Fruit fly (Drosophila melanogaster) whole organism, embryonic: ENCODE data around the gene Mpcp2.

Experiments
- ATbp ChIP-seq: fragments of 200-800 bp; sonication (Bioruptor generic); optimal IDR thresholded peaks from 2 replicates; lab custom pipeline; 2017; ENCODE audit warnings: missing biosample characterization, mild to moderate bottlenecking, missing genetic modification characterization, missing genetic modification reagents
- Atf-2 ChIP-seq: fragments of 200-800 bp; sonication (Bioruptor generic); optimal IDR thresholded peaks from 2 replicates; lab custom pipeline; 2016; ENCODE audit warnings: missing biosample characterization, missing genetic modification characterization
- Atf6 ChIP-seq: fragments of 200-800 bp; sonication (Bioruptor generic); IDR thresholded peaks from 2 replicates; pipeline ENCODE4 v1.3.6; 2022; ENCODE audit warnings: missing biosample characterization, missing genetic modification characterization
- B-H2 ChIP-seq: fragments of 200-800 bp; sonication (Bioruptor generic); optimal IDR thresholded peaks from 2 replicates; lab custom pipeline; 2018; ENCODE audit warnings: missing biosample characterization, mild to moderate bottlenecking, missing genetic modification characterization
- CG10565 ChIP-seq: fragments of 200-800 bp; sonication (Bioruptor generic); optimal IDR thresholded peaks from 3 replicates; lab custom pipeline; 2016; ENCODE audit warnings: missing biosample characterization, mild to moderate bottlenecking, missing genetic modification characterization
- CG12744 ChIP-seq: fragments of 200-800 bp; sonication (Bioruptor generic); optimal IDR thresholded peaks from 2 replicates; lab custom pipeline; 2016; ENCODE audit warnings: missing biosample characterization, missing genetic modification characterization
- CG12942 ChIP-seq: fragments of 200-800 bp; sonication (Bioruptor generic); optimal IDR thresholded peaks from 3 replicates; lab custom pipeline; 2016; ENCODE audit warnings: missing biosample characterization, missing genetic modification characterization
- CG13123 ChIP-seq: fragments of 200-800 bp; sonication (Bioruptor generic); optimal IDR thresholded peaks from 2 replicates; lab custom pipeline; 2016; ENCODE audit warnings: missing biosample characterization, missing genetic modification characterization
- CG13894 ChIP-seq: fragments of 200-800 bp; sonication (Bioruptor generic); optimal IDR thresholded peaks from 3 replicates; lab custom pipeline; 2018; ENCODE audit warnings: missing biosample characterization, mild to moderate bottlenecking, missing genetic modification characterization, moderate library complexity
- CG15514 ChIP-seq: fragments of 200-800 bp; sonication (Bioruptor generic); optimal IDR thresholded peaks from 3 replicates; lab custom pipeline; 2017; ENCODE audit warnings: missing biosample characterization, missing genetic modification characterization, mild to moderate bottlenecking, moderate library complexity, missing genetic modification reagents
- CG2875 ChIP-seq: fragments of 200-800 bp; sonication (Bioruptor generic); optimal IDR thresholded peaks from 2 replicates; lab custom pipeline; 2017; ENCODE audit warnings: missing biosample characterization, mild to moderate bottlenecking, missing genetic modification characterization, missing genetic modification reagents
- CG31365 ChIP-seq: fragments of 200-800 bp; sonication (Bioruptor generic); optimal IDR thresholded peaks from 2 replicates; lab custom pipeline; 2018; ENCODE audit warnings: missing biosample characterization, mild to moderate bottlenecking, missing genetic modification characterization
- CG3163 ChIP-seq: fragments of 200-800 bp; sonication (Bioruptor generic); optimal IDR thresholded peaks from 3 replicates; lab custom pipeline; 2016; ENCODE audit warnings: missing biosample characterization, missing genetic modification characterization
- CG32767 ChIP-seq: fragments of 200-800 bp; sonication (Bioruptor generic); IDR thresholded peaks from 2 replicates; pipeline ENCODE4 v1.3.6; 2022; ENCODE audit warnings: missing biosample characterization, missing genetic modification characterization
- CG4854 ChIP-seq: fragments of 200-800 bp; sonication (Bioruptor generic); optimal IDR thresholded peaks from 2 replicates; lab custom pipeline; 2016; ENCODE audit warnings: missing biosample characterization, missing genetic modification characterization, inconsistent platforms
- CG5245 ChIP-seq: fragments of 200-800 bp; sonication (Bioruptor generic); optimal IDR thresholded peaks from 3 replicates; lab custom pipeline; 2016; ENCODE audit warnings: missing biosample characterization, missing genetic modification characterization
- CG6683 ChIP-seq: fragments of 200-800 bp; sonication (Bioruptor generic); optimal IDR thresholded peaks from 2 replicates; lab custom pipeline; 2017; ENCODE audit warnings: missing biosample characterization, mild to moderate bottlenecking, missing genetic modification characterization, missing genetic modification reagents
- CG7357 ChIP-seq: fragments of 200-800 bp; sonication (Bioruptor generic); IDR thresholded peaks from 3 replicates; pipeline ENCODE4 v1.3.6; 2022; ENCODE audit warnings: missing biosample characterization, missing genetic modification characterization
- CG7987 ChIP-seq: fragments of 200-800 bp; sonication (Bioruptor generic); optimal IDR thresholded peaks from 2 replicates; lab custom pipeline; 2018; ENCODE audit warnings: missing biosample characterization, mild to moderate bottlenecking, missing genetic modification characterization, moderate library complexity
- CG8359 ChIP-seq: fragments of 200-800 bp; sonication (Bioruptor generic); optimal IDR thresholded peaks from 2 replicates; lab custom pipeline; 2017; ENCODE audit warnings: missing biosample characterization, mild to moderate bottlenecking, missing genetic modification characterization, borderline replicate concordance
- CG8388 ChIP-seq: fragments of 200-800 bp; sonication (Bioruptor generic); optimal IDR thresholded peaks from 2 replicates; lab custom pipeline; 2019; ENCODE audit warnings: missing biosample characterization, mild to moderate bottlenecking, missing genetic modification characterization, moderate library complexity
- CG8765 ChIP-seq: fragments of 200-800 bp; sonication (Bioruptor generic); IDR thresholded peaks from 2 replicates; pipeline ENCODE4 v1.3.6; 2022; ENCODE audit warnings: missing biosample characterization, missing genetic modification characterization
- CG9817 ChIP-seq: fragments of 200-800 bp; sonication (Bioruptor generic); optimal IDR thresholded peaks from 2 replicates; lab custom pipeline; 2018; ENCODE audit warnings: missing biosample characterization, mild to moderate bottlenecking, missing genetic modification characterization, moderate library complexity
- Dll ChIP-seq: fragments of 200-800 bp; sonication (Bioruptor generic); IDR thresholded peaks from 4 replicates; pipeline ENCODE4 v1.3.6; 2022; ENCODE audit warnings: missing biosample characterization, missing genetic modification characterization; ENCODE audit not compliant: partially characterized antibody
- Doc2 ChIP-seq: fragments of 200-800 bp; sonication (Bioruptor generic); IDR thresholded peaks from 2 replicates; pipeline ENCODE4 v1.3.6; 2022; ENCODE audit warnings: missing biosample characterization, missing genetic modification characterization
- Dp ChIP-seq: fragments of 200-800 bp; sonication (Bioruptor generic); optimal IDR thresholded peaks from 2 replicates; lab custom pipeline; 2018; ENCODE audit warnings: missing biosample characterization, mild to moderate bottlenecking, missing genetic modification characterization, moderate library complexity
- Dref ChIP-seq: fragments of 200-800 bp; sonication (Bioruptor generic); IDR thresholded peaks from 2 replicates; pipeline ENCODE4 v1.3.6; 2022; ENCODE audit warnings: missing biosample characterization, missing genetic modification characterization
- E2f1 ChIP-seq: fragments of 200-800 bp; sonication (Bioruptor generic); IDR thresholded peaks from 2 replicates; pipeline ENCODE4 v1.3.6; 2022; ENCODE audit warnings: missing biosample characterization, missing genetic modification characterization
- HLH3B ChIP-seq: fragments of 200-800 bp; sonication (Bioruptor generic); IDR thresholded peaks from 2 replicates; pipeline ENCODE4 v1.3.6; 2022; ENCODE audit warnings: missing biosample characterization, missing genetic modification characterization
- Hmx ChIP-seq: fragments of 200-800 bp; sonication (Bioruptor generic); optimal IDR thresholded peaks from 2 replicates; lab custom pipeline; 2016; ENCODE audit warnings: missing biosample characterization, missing genetic modification characterization
- Hr51 ChIP-seq, 2 experiments: fragments of 200-800 bp; sonication (Bioruptor generic); optimal IDR thresholded peaks; 2 replicates in 1 of 2; 3 replicates in 1 of 2; lab custom pipeline; 2016 to 2018; ENCODE audit warnings: missing biosample characterization in 2 of 2, missing genetic modification characterization in 2 of 2, mild to moderate bottlenecking in 1 of 2, moderate library complexity in 1 of 2
- Mad ChIP-seq: fragments of 200-800 bp; sonication (Bioruptor generic); optimal IDR thresholded peaks from 2 replicates; lab custom pipeline; 2016; ENCODE audit warnings: missing biosample characterization, missing genetic modification characterization
- Med ChIP-seq: fragments of 200-800 bp; sonication (Bioruptor generic); peaks from one replicate; lab custom pipeline; 2016; ENCODE audit warnings: missing biosample characterization, missing genetic modification characterization, mild to moderate bottlenecking, inconsistent platforms, moderate library complexity
- Meics ChIP-seq: fragments of 200-800 bp; sonication (Bioruptor generic); optimal IDR thresholded peaks from 2 replicates; lab custom pipeline; 2017; ENCODE audit warnings: missing biosample characterization, mild to moderate bottlenecking, missing genetic modification characterization
- Oaz ChIP-seq: fragments of 200-800 bp; sonication (Bioruptor generic); IDR thresholded peaks from 2 replicates; pipeline ENCODE4 v1.3.6; 2022; ENCODE audit warnings: missing biosample characterization, missing genetic modification characterization
- Ravus ChIP-seq: fragments of 200-800 bp; sonication (Bioruptor generic); IDR thresholded peaks from 2 replicates; pipeline ENCODE4 v1.3.6; 2022; ENCODE audit warnings: missing biosample characterization, missing genetic modification characterization
- Sin3A ChIP-seq: fragments of >200 bp; optimal IDR thresholded peaks from 2 replicates; lab custom pipeline; 2018
- Vsx1 ChIP-seq: fragments of 200-800 bp; sonication (Bioruptor generic); optimal IDR thresholded peaks from 2 replicates; lab custom pipeline; 2017; ENCODE audit warnings: missing biosample characterization, mild to moderate bottlenecking, missing genetic modification characterization, missing genetic modification reagents
- abd-A ChIP-seq: fragments of 200-800 bp; sonication (Bioruptor generic); optimal IDR thresholded peaks from 3 replicates; lab custom pipeline; 2019; ENCODE audit warnings: missing biosample characterization, mild to moderate bottlenecking, missing genetic modification characterization, moderate library complexity
- br ChIP-seq: fragments of >200 bp; optimal IDR thresholded peaks from 2 replicates; lab custom pipeline; 2017
- cas ChIP-seq: fragments of 200-800 bp; sonication (Bioruptor generic); IDR thresholded peaks from 2 replicates; pipeline ENCODE4 v1.3.6; 2022; ENCODE audit warnings: missing biosample characterization, missing genetic modification characterization
- disco-r ChIP-seq: fragments of 200-800 bp; sonication (Bioruptor generic); optimal IDR thresholded peaks from 2 replicates; lab custom pipeline; 2016; ENCODE audit warnings: missing biosample characterization, missing genetic modification characterization
- gfzf ChIP-seq: fragments of 200-800 bp; sonication (Bioruptor generic); optimal IDR thresholded peaks from 2 replicates; lab custom pipeline; 2016; ENCODE audit warnings: missing biosample characterization, mild to moderate bottlenecking, missing genetic modification characterization, moderate library complexity
- lilli ChIP-seq: fragments of 200-800 bp; sonication (Bioruptor generic); optimal IDR thresholded peaks from 3 replicates; lab custom pipeline; 2016; ENCODE audit warnings: missing biosample characterization, missing genetic modification characterization
- lmd ChIP-seq: fragments of 200-800 bp; sonication (Bioruptor generic); IDR thresholded peaks from 2 replicates; pipeline ENCODE4 v1.3.6; 2022; ENCODE audit warnings: missing biosample characterization, missing genetic modification characterization
- sens ChIP-seq: fragments of 200-800 bp; sonication (Bioruptor generic); peaks from one replicate; lab custom pipeline; 2016; ENCODE audit warnings: missing biosample characterization, missing genetic modification characterization
- sr ChIP-seq: fragments of 200-800 bp; sonication (Bioruptor generic); IDR thresholded peaks from 3 replicates; pipeline ENCODE4 v1.3.6; 2022; ENCODE audit warnings: missing biosample characterization, missing genetic modification characterization
- ssp ChIP-seq: fragments of 200-800 bp; sonication (Bioruptor generic); IDR thresholded peaks from 2 replicates; pipeline ENCODE4 v1.3.6; 2022; ENCODE audit warnings: missing biosample characterization, missing genetic modification characterization
- sug ChIP-seq: fragments of 200-800 bp; optimal IDR thresholded peaks from 2 replicates; lab custom pipeline; 2019; ENCODE audit warnings: missing biosample characterization, mild to moderate bottlenecking, missing genetic modification characterization, moderate library complexity
- wdn ChIP-seq: fragments of 200-800 bp; sonication (Bioruptor generic); IDR thresholded peaks from 2 replicates; pipeline ENCODE4 v1.3.6; 2022; ENCODE audit warnings: missing biosample characterization, missing genetic modification characterization

Mpcp2 gene

dm6 chr3L:14544987-14545943, 7.8 kb downstream of the Mpcp2 start (continued):
- TF ChIP-seq CG7987 (GFP tag; lab: Kevin White, UChicago) (peak; percentile 97), Vsx1 (GFP tag; lab: Kevin White, UChicago) (peak; percentile 64), CG10565 (GFP tag; lab: Kevin White, UChicago) (no peak), CG12744 (GFP tag; lab: Kevin White, UChicago) (no peak), E2f1 (GFP tag; lab: Robert Waterston, UW) (0 out of 2 replicates have a peak, but pooled peaks have one; percentile 17), Meics (peak; percentile 52), CG13123 (GFP tag; lab: Kevin White, UChicago) (no peak), sug (tag; lab: Kevin White, UChicago) (peak; percentile 40), CG31365 (no peak), CG3163 (GFP tag; lab: Kevin White, UChicago) (peak; percentile 6), CG32767 (no peak), CG5245 (GFP tag; lab: Kevin White, UChicago) (peak; percentile 54), B-H2 (no peak), Dll (GFP tag; lab: Robert Waterston, UW) (no peak), Sin3A (lab: Kevin White, UChicago) (no peak), CG12942 (GFP tag; lab: Kevin White, UChicago) (no peak), lmd (peak; percentile 57), cas (GFP tag; lab: Robert Waterston, UW) (no peak), CG8765 (GFP tag; lab: Robert Waterston, UW) (no peak), CG7357 (GFP tag; lab: Robert Waterston, UW) (no peak), wdn (GFP tag; lab: Robert Waterston, UW) (no peak), Hmx (GFP tag; lab: Kevin White, UChicago) (no peak), lilli (peak; percentile 31), CG8388 (GFP tag; lab: Kevin White, UChicago) (peak; percentile 44), Atf6 (no peak), CG4854 (GFP tag; lab: Kevin White, UChicago) (no peak), Mad (GFP tag; lab: Kevin White, UChicago) (no peak), disco-r (GFP tag; lab: Kevin White, UChicago) (no peak), gfzf (GFP tag; lab: Kevin White, UChicago) (no peak), Dref (GFP tag; lab: Robert Waterston, UW) (no peak), HLH3B (GFP tag; lab: Robert Waterston, UW) (0 out of 2 replicates have a peak, but pooled peaks have one; percentile 25), ATbp (GFP tag; lab: Kevin White, UChicago) (peak; percentile 25), ssp (GFP tag; lab: Robert Waterston, UW) (no peak), Med (GFP tag; lab: Kevin White, UChicago) (peak; percentile 58), sr (GFP tag; lab: Robert Waterston, UW) (no peak), Dp (no peak), Ravus (GFP tag; lab: Robert Waterston, UW) (no peak), CG13894 (no peak), Atf-2 (GFP tag; lab: Kevin White, UChicago) (no peak), br (lab: Kevin White, UChicago) (no peak), CG6683 (no peak), Doc2 (GFP tag; lab: Robert Waterston, UW) (no peak), CG2875 (no peak), CG8359 (GFP tag; lab: Kevin White, UChicago) (peak; percentile 7), Oaz (no peak), abd-A (peak; percentile 19), CG15514 (peak; percentile 29), Hr51 (GFP tag; optimal IDR thresholded peaks at IDR 0.05; lab: Kevin White, UChicago) (peak in 1 of 2 experiments; percentile 83), CG9817 (peak; percentile 34), sens (GFP tag; lab: Kevin White, UChicago) (peak; percentile 85)
